Worm (Caenorhabditis elegans): ENCODE measurements around the gene F16G10.2.

DNA sequence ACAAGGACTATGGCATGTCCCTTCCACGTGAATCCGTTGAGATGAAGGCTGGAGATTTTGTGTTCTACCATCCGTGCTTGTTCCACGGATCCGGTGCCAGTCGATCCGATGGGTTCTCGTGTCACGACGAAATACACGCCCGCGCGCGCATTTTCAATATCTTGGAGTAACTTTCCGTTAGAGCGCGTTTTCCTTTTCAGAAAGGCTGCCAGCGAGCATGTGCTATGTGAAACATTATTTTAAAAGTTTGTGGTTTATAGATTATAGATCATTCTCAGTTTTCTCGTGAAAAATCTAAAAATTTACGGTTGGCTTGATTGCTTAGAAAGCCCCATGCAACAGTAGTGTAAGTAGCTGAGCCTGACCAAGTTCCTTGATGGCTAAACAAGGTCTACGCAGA lies 43.8 kb downstream of the F16G10.2 start, which contains the start of gene fbxc-20:
- no peak for TF ChIP-seq ama-1 (optimal IDR thresholded peaks at IDR 0.05)
- no peak for TF ChIP-seq ceh-13 (GFP tag; optimal IDR thresholded peaks at IDR 0.05)
- no peak for TF ChIP-seq hmg-4 (GFP tag; optimal IDR thresholded peaks at IDR 0.05)
- no peak for TF ChIP-seq F13C5.2 (tag; optimal IDR thresholded peaks at IDR 0.05)
- no peak for TF ChIP-seq tbx-11 (GFP tag; IDR thresholded peaks at IDR 0.05)
- TF ChIP-seq sea-1 (GFP tag; conservative IDR thresholded peaks at IDR 0.05) = no peak
- no peak for TF ChIP-seq aly-1 (tag; optimal IDR thresholded peaks at IDR 0.05)
- no peak for TF ChIP-seq flt-1 (GFP tag; IDR thresholded peaks at IDR 0.05)
- TF ChIP-seq scrt-1 (GFP tag; IDR thresholded peaks at IDR 0.05) = no peak
- no peak for TF ChIP-seq ets-7 (tag; optimal IDR thresholded peaks at IDR 0.05)

Measured in whole organism, early embryonic.